Fruit fly (Drosophila melanogaster): Measurements from ENCODE around the gene Jhbp4.

Gene Jhbp4

DNA sequence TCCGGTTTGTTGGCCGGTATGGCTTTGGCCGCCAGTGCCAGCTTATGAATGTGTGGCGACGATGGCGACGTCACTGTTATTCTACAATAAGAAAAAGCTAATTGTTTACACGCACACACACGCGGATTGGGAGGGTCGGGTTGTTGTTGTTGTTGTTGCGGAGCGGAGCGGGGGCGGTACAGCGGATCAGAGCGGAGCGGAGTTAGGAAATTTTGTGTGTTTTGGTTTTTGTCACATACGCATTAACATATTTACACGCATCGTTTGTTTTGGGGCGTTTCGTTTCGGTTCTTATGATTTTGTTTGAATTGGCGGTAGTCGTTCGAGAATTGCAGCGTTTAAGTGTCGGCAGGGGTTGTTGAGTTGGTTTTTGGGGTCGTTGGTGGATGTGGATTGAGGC, 26.0 kb downstream of the Jhbp4 start:
- TF ChIP-seq noc (tag; optimal IDR thresholded peaks at IDR 0.05): no peak

DNA sequence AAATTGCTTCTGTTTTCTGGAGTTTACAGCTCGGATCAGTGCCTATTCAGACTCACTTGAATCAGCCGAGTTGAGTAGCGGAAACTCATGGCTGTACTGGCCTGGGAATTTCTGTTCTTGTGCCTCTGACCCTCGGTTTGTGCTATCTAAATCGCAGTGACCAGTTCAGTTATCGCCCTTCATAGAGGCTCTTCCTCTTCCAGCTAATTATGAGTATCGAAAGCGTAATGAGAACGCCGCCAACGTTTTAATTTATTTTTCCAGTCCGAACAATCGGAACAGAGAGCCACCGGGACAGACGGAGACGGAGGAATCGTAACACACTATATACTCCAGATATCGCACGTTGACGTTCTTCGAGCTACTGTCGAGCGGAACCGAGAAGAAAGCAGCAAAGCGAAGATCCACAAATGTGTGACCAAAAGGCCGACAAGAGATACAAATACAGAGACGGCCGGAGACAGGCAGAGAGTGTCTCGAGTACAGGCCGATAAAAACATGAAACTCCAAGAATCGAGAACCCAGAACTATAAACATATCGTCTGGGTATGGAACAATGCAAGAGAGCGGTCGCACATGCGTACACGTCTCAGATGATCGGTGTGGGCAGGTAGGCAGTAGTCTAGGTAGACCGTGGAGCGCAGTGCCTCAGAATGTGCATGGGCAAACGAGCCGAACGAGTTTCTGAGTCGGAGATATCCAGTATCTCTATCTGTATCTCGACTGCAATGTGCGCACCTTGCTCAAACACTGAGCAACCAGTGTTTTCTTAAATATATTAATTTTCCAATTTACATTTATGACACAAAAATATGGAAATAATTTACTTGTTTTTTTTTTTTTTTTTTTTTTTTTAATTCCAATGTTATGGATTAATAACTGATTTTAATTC, 28.6 kb downstream of the Jhbp4 start:
- no peak for TF ChIP-seq noc (tag; optimal IDR thresholded peaks at IDR 0.05)

DNA sequence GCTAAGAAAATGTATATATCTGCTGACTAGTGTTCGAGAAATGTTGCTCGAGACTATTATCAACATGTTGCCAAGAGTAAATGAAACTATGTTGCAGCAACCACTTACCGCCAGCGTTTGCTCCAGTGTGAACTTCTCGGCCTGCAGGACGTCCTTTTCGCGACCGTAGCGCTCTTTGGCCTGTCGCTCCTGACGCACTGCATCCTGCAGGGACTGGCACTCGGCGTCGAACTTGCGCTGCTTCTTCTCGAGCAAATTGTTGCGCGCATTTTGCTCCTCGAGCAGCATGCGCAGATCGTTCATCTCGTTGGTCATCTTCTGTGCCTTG, 29.2 kb downstream of the Jhbp4 start:
- TF ChIP-seq noc (tag; optimal IDR thresholded peaks at IDR 0.05): no peak

DNA sequence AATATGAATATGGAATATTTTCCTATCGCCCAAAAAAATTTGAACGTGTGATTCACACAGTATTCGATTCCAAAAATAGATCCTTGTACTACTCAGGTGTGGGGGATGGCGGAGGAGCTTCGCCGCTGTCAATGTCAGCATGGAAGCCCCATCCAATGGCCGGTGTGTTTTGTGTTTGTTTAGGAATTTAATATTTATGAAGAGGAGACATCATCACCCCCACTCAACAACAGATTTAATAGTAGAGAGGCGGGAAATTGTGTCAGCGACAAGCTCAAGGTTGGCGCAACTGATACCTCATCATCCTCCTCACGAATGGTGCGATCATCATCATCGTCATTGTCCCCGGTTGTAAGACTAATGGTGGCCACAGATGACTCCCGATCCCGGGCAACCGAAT, 30.8 kb downstream of the Jhbp4 start:
- no peak for TF ChIP-seq noc (tag; optimal IDR thresholded peaks at IDR 0.05)

DNA sequence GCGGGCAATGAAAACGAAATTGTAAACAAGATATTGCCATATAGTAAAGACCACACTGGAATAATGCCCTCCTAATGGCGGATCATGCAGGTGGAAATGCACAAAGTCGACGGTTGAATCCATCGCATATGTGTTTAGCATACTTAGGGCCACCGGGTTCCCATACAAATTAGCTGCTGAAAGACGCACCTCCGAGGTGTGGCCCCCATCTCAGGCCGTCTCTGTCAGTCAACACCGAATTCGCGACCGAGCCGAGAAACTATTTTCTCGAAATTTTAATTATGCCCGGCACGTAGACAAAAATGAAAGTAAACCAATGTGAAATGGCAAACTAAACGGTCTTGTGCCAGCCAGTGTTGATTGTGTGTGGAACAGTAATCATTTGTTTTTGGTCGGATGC, 34.9 kb downstream of the Jhbp4 start:
- TF ChIP-seq noc (tag; optimal IDR thresholded peaks at IDR 0.05): no peak

DNA sequence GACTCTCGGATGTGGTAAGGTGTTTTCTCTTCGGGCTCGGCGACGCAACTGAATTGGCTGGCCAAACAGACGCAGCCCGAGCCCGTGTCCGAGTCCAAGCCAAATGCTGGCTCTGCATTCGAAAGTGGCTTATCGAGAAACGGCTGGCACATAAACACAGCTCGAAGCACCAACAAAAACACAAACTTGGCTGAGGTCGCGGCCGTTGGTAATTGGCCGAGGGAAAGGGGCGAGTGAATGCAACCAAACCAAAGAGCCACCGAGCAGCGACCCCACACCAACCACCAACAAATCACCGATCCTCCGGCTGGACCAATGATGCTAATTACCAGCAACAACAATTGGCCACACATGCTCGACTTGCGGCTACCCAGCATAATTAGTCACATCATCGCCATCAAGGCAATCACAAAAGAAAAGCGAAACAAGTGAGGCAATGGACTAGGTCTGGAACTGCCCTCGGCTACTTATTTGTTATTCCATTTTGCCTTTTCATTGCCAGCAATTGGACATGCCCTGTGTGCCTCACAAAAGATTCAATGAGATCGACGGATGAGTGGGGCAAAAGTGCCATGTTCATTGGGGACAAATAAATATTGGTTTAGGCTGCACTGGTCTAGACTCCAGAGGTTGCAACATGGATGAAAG, 37.8 kb downstream of the Jhbp4 start, which contains the start of gene CG32855:
CG32855 (minus strand) TSS at position 51 of the 648 bp plus-strand sequence.
- no peak for TF ChIP-seq noc (tag; optimal IDR thresholded peaks at IDR 0.05)

DNA sequence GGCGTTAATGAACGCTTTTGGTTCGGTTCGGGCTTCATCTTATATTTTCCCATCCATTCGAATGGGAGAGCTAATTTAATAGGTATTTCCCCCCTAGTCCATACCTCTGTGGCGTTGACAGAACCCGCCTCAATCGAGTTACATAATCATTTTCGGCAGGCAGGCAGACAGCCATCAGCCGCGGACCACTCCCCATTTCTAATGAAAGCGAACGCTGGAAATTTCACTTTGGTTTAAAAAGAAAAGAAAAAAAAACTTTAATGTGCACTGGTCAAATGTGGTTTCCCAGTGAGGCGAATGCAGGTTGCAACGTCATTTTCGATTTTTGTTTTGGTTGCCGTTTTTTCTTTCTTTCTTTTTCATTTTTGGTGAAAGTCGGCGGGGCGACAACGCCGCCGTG, 39.1 kb downstream of the Jhbp4 start:
- no peak for TF ChIP-seq noc (tag; optimal IDR thresholded peaks at IDR 0.05)

DNA sequence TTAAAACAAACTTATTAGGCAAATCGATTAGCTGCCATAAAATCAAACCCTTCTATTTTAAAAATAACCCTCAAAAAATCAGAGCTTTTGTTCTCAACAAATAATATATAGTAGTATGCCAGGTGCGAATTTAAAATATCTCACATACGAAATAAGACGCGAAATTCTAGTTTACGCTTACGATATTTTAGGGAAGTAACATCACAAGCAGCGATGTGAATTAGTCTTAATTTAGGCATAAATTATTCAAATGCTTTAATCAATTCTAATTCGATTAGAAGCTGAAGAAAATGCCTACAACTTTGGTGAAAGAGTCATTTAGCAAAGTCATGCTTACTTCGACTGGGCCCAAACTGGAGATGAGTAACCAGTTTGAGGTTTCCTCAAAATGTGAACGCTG, 40.3 kb downstream of the Jhbp4 start, which contains the start of gene sxe2:
sxe2 (plus strand) TSS at position 301 of the 400 bp plus-strand sequence.
- no peak for TF ChIP-seq noc (tag; optimal IDR thresholded peaks at IDR 0.05)

DNA sequence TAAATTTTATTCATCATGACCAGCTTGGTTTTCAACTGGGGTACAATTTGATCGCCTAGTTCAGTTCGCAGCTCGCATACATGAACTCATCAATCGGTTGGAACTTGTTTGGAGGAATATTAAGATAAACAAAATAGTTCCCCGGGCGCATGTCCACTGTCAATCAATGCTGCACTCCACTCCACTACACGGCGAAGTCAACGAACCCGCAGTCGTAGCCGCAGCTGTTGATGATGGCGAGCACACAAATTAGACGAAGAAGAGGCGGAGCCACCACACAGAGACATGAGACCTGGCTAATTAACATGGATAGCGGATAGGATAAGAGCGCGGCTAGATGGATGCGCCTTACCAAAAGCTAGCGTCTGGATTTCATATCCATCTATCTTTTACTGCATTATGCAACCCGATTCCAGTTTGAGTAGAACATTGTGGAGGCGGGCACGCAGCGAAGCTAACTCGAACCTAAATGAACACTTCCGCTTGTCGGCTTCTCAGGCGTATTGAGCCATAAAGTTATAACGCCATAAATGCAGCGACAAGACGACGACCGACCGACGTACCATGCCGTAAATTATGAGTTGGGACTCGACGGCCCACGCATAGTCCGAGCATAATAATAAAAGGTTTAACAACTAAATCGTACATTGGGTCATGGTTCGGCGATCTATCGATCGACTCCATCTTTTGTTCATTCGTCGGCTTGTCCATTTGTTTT, 48.8 kb downstream of the Jhbp4 start:
- TF ChIP-seq noc (tag; optimal IDR thresholded peaks at IDR 0.05): no peak

DNA sequence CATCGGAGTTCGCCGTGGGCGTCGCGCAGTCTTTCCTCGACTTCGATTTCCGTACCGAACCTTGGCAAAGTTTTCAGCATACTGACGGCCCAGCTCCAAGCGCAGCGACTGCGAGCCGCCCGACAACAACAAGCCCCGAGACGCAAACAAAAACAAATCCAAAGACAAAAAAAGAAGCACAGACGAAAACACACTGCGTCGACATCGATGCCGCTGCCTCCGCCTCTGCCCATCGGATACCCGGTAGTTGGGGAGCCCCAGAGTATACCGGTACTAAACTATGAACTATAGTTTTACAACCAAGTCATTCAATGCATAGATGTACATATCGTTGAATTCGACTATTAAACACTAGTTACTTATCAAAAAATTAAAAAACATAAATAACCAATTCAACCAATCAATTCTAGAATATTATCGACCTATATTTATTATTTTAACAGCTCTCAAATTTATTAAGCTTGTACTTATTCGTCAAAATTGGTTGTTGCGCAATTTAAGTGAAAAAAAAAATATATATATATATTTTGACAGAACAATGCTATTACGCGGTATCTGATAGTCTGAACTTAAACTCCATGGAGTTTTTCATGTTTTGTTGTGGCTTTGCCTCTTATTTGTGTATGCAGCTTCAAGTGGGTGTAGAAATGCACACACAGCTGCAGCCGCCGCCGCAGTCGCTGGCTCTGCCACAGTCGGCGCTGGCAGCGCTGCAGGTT, 50.9 kb downstream of the Jhbp4 start:
- TF ChIP-seq noc (tag; optimal IDR thresholded peaks at IDR 0.05): no peak
